Fruit fly (Drosophila melanogaster): ENCODE measurements around the gene LKRSDH.

dm6 chr2L:7767328-7767727 is 28.4 kb downstream of the LKRSDH start, which contains the start of gene CG7191:
- TF ChIP-seq Ets21C (GFP tag; optimal IDR thresholded peaks at IDR 0.05) (no peak), CG6792 (GFP tag; optimal IDR thresholded peaks at IDR 0.05) (no peak), CG8319 (GFP tag; optimal IDR thresholded peaks at IDR 0.05) (no peak)

Data from whole organism, prepupa.